Worm (Caenorhabditis elegans) whole organism, early embryonic: ENCODE results near the gene zyg-8.

Experiments used
- hmbx-1 ChIP-seq: sonication (generic microtip); optimal IDR thresholded peaks from 2 replicates; lab custom pipeline; 2016; ENCODE audit warnings: mild to moderate bottlenecking, missing genetic modification characterization, missing compliant biosample characterization
- sea-1 ChIP-seq: fragments of 200-800 bp; sonication (Bioruptor generic); conservative IDR thresholded peaks from 2 replicates; pipeline ENCODE4 v1.3.6; 2022; ENCODE audit warnings: missing genetic modification characterization, missing compliant biosample characterization
- tbx-37 ChIP-seq: fragments of 200-800 bp; sonication (Bioruptor generic); conservative IDR thresholded peaks from 2 replicates; pipeline ENCODE4 v1.3.6; 2022; ENCODE audit warnings: missing genetic modification reagents, missing genetic modification characterization, missing compliant biosample characterization

DNA sequence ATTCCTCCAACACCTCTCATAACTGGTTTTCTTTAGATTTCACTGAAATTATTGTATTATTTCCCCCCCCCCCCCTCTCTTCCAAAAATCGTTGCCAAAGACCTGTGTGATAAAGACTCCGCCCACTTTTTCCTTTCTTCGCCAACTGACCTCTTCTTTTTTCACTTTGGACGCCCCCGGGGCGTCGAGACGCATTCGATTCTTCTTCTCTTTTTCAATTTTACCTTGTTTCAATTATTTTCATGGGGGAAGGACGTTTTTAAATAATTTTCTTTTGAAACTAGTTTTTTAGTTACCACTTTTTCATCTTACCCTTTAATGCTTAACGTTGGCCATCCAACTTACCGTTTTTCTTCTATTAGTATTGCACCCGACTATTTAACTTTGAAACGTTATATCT, 43.5 kb upstream of the zyg-8 start:
- TF ChIP-seq hmbx-1 (tag; lab: Kevin White, UChicago) (no peak), tbx-37 (GFP tag; lab: Robert Waterston, UW) (no peak), sea-1 (GFP tag; lab: Robert Waterston, UW) (no peak)
